Fruit fly (Drosophila melanogaster) whole organism, embryonic: ENCODE data around the gene raw.

Experiments
- Adf1 ChIP-seq: fragments of 200-800 bp; sonication (Bioruptor generic); IDR thresholded peaks from 2 replicates; pipeline ENCODE4 v1.3.6; 2022; ENCODE audit warnings: missing biosample characterization, missing genetic modification characterization
- CG10321 ChIP-seq: fragments of 200-800 bp; sonication (Bioruptor generic); IDR thresholded peaks from 2 replicates; pipeline ENCODE4 v1.3.6; 2022; ENCODE audit warnings: missing biosample characterization, missing genetic modification characterization
- CG10565 ChIP-seq: fragments of 200-800 bp; sonication (Bioruptor generic); optimal IDR thresholded peaks from 3 replicates; lab custom pipeline; 2016; ENCODE audit warnings: missing biosample characterization, mild to moderate bottlenecking, missing genetic modification characterization
- CG13624 ChIP-seq: fragments of 200-800 bp; sonication (Bioruptor generic); optimal IDR thresholded peaks from 2 replicates; lab custom pipeline; 2016; ENCODE audit warnings: missing biosample characterization, missing genetic modification characterization
- CG15514 ChIP-seq: fragments of 200-800 bp; sonication (Bioruptor generic); optimal IDR thresholded peaks from 3 replicates; lab custom pipeline; 2017; ENCODE audit warnings: missing biosample characterization, missing genetic modification characterization, mild to moderate bottlenecking, moderate library complexity, missing genetic modification reagents
- CG15696 ChIP-seq: fragments of 200-800 bp; sonication (Bioruptor generic); optimal IDR thresholded peaks from 2 replicates; lab custom pipeline; 2019; ENCODE audit warnings: missing biosample characterization, mild to moderate bottlenecking, missing genetic modification characterization, moderate library complexity
- CG16779 ChIP-seq: fragments of 200-800 bp; sonication (Bioruptor generic); IDR thresholded peaks from 2 replicates; pipeline ENCODE4 v1.3.6; 2022; ENCODE audit warnings: missing biosample characterization, missing genetic modification characterization
- CG17186 ChIP-seq: fragments of 200-800 bp; sonication (Bioruptor generic); optimal IDR thresholded peaks from 3 replicates; lab custom pipeline; 2017; ENCODE audit warnings: missing biosample characterization, missing genetic modification reagents, missing genetic modification characterization
- CG17385 ChIP-seq: fragments of 200-800 bp; sonication (Bioruptor generic); optimal IDR thresholded peaks from 3 replicates; lab custom pipeline; 2018; ENCODE audit warnings: missing biosample characterization, mild to moderate bottlenecking, missing genetic modification characterization
- CG1792 ChIP-seq: fragments of 200-800 bp; sonication (Bioruptor generic); optimal IDR thresholded peaks from 2 replicates; lab custom pipeline; 2016; ENCODE audit warnings: missing biosample characterization, missing genetic modification characterization
- CG30431 ChIP-seq: fragments of 200-800 bp; sonication (Bioruptor generic); optimal IDR thresholded peaks from 2 replicates; lab custom pipeline; 2017; ENCODE audit warnings: missing biosample characterization, missing genetic modification characterization
- CG31365 ChIP-seq: fragments of 200-800 bp; sonication (Bioruptor generic); optimal IDR thresholded peaks from 2 replicates; lab custom pipeline; 2018; ENCODE audit warnings: missing biosample characterization, mild to moderate bottlenecking, missing genetic modification characterization
- CG32772 ChIP-seq: fragments of 200-800 bp; sonication (Bioruptor generic); IDR thresholded peaks from 2 replicates; pipeline ENCODE4 v1.3.6; 2022; ENCODE audit warnings: missing biosample characterization, missing genetic modification characterization
- CG3407 ChIP-seq: fragments of 200-800 bp; sonication (Bioruptor generic); optimal IDR thresholded peaks from 2 replicates; lab custom pipeline; 2018; ENCODE audit warnings: missing biosample characterization, mild to moderate bottlenecking, missing genetic modification characterization
- CG4707 ChIP-seq: fragments of 200-800 bp; sonication (Bioruptor generic); optimal IDR thresholded peaks from 2 replicates; lab custom pipeline; 2018; ENCODE audit warnings: missing biosample characterization, mild to moderate bottlenecking, missing genetic modification characterization, moderate library complexity
- CG6683 ChIP-seq: fragments of 200-800 bp; sonication (Bioruptor generic); optimal IDR thresholded peaks from 2 replicates; lab custom pipeline; 2017; ENCODE audit warnings: missing biosample characterization, mild to moderate bottlenecking, missing genetic modification characterization, missing genetic modification reagents
- CG6689 ChIP-seq: fragments of 200-800 bp; sonication (Bioruptor generic); IDR thresholded peaks from 2 replicates; pipeline ENCODE4 v1.3.6; 2022; ENCODE audit warnings: missing biosample characterization, missing genetic modification characterization
- CG6813 ChIP-seq: fragments of 200-800 bp; sonication (Bioruptor generic); optimal IDR thresholded peaks from 2 replicates; lab custom pipeline; 2017; ENCODE audit warnings: missing biosample characterization, missing genetic modification characterization, mild to moderate bottlenecking, moderate library complexity, missing genetic modification reagents
- CG7745 ChIP-seq: fragments of 200-800 bp; sonication (Bioruptor generic); optimal IDR thresholded peaks from 2 replicates; lab custom pipeline; 2018; ENCODE audit warnings: missing biosample characterization, mild to moderate bottlenecking, missing genetic modification characterization, moderate library complexity
- CG7963 ChIP-seq: fragments of 200-800 bp; sonication (Bioruptor generic); IDR thresholded peaks from 3 replicates; pipeline ENCODE4 v1.3.6; 2022; ENCODE audit warnings: missing biosample characterization, missing genetic modification characterization; ENCODE audit not compliant: partially characterized antibody
- CG8089 ChIP-seq: fragments of 200-800 bp; sonication (Bioruptor generic); optimal IDR thresholded peaks from 3 replicates; lab custom pipeline; 2016; ENCODE audit warnings: missing biosample characterization, missing genetic modification characterization
- CG8290 ChIP-seq, 3 experiments: fragments of 200-800 bp; sonication (Bioruptor generic); optimal IDR thresholded peaks; 2 replicates each; lab custom pipeline; 2016 to 2019; ENCODE audit warnings: missing biosample characterization in 3 of 3, missing genetic modification characterization in 3 of 3, mild to moderate bottlenecking in 2 of 3, moderate library complexity in 1 of 3
- CHES-1-like ChIP-seq: fragments of 200-800 bp; sonication (Bioruptor generic); optimal IDR thresholded peaks from 2 replicates; lab custom pipeline; 2016; ENCODE audit warnings: missing biosample characterization, missing genetic modification characterization
- CTCF ChIP-seq: fragments of 200-800 bp; sonication (Bioruptor generic); optimal IDR thresholded peaks from 2 replicates; lab custom pipeline; 2017; ENCODE audit warnings: missing biosample characterization, mild to moderate bottlenecking, missing genetic modification characterization, moderate library complexity
- Dad ChIP-seq: fragments of 200-800 bp; sonication (Bioruptor generic); optimal IDR thresholded peaks from 3 replicates; lab custom pipeline; 2016; ENCODE audit warnings: missing biosample characterization, missing genetic modification characterization
- H15 ChIP-seq: fragments of 200-800 bp; sonication (Bioruptor generic); IDR thresholded peaks from 3 replicates; pipeline ENCODE4 v1.3.6; 2022; ENCODE audit warnings: missing biosample characterization, missing genetic modification characterization
- HmgZ ChIP-seq: fragments of 200-800 bp; sonication (Bioruptor generic); optimal IDR thresholded peaks from 2 replicates; lab custom pipeline; 2018; ENCODE audit warnings: missing biosample characterization, mild to moderate bottlenecking, missing genetic modification characterization
- MTF-1 ChIP-seq: fragments of 200-800 bp; sonication (Bioruptor generic); optimal IDR thresholded peaks from 2 replicates; lab custom pipeline; 2018; ENCODE audit warnings: missing biosample characterization, mild to moderate bottlenecking, missing genetic modification characterization, borderline replicate concordance
- Meics ChIP-seq: fragments of 200-800 bp; sonication (Bioruptor generic); optimal IDR thresholded peaks from 2 replicates; lab custom pipeline; 2017; ENCODE audit warnings: missing biosample characterization, mild to moderate bottlenecking, missing genetic modification characterization
- Rfx ChIP-seq: fragments of 200-800 bp; sonication (Bioruptor generic); IDR thresholded peaks from 2 replicates; pipeline ENCODE4 v1.3.6; 2022; ENCODE audit warnings: missing biosample characterization, missing genetic modification characterization
- ap ChIP-seq: fragments of 200-800 bp; sonication (Bioruptor generic); IDR thresholded peaks from 2 replicates; pipeline ENCODE4 v1.3.6; 2022; ENCODE audit warnings: missing biosample characterization, missing genetic modification characterization
- btn ChIP-seq: fragments of 200-800 bp; sonication (Bioruptor generic); optimal IDR thresholded peaks from 2 replicates; lab custom pipeline; 2016; ENCODE audit warnings: missing biosample characterization, missing genetic modification characterization
- danr ChIP-seq: fragments of 200-800 bp; sonication (Bioruptor generic); IDR thresholded peaks from 2 replicates; pipeline ENCODE4 v1.3.6; 2022; ENCODE audit warnings: missing biosample characterization, missing genetic modification characterization
- dimm ChIP-seq: fragments of 200-800 bp; sonication (Bioruptor generic); IDR thresholded peaks from 2 replicates; pipeline ENCODE4 v1.3.6; 2022; ENCODE audit warnings: missing biosample characterization, missing genetic modification characterization
- dmrt99B ChIP-seq: fragments of 200-800 bp; sonication (Bioruptor generic); optimal IDR thresholded peaks from 2 replicates; lab custom pipeline; 2018; ENCODE audit warnings: missing biosample characterization, mild to moderate bottlenecking, missing genetic modification characterization, moderate library complexity
- gcm2 ChIP-seq: fragments of 200-800 bp; sonication (Bioruptor generic); optimal IDR thresholded peaks from 2 replicates; lab custom pipeline; 2016; ENCODE audit warnings: missing biosample characterization, missing genetic modification characterization
- gfzf ChIP-seq: fragments of 200-800 bp; sonication (Bioruptor generic); optimal IDR thresholded peaks from 2 replicates; lab custom pipeline; 2016; ENCODE audit warnings: missing biosample characterization, mild to moderate bottlenecking, missing genetic modification characterization, moderate library complexity
- grau ChIP-seq: fragments of 200-800 bp; optimal IDR thresholded peaks from 3 replicates; lab custom pipeline; 2019; ENCODE audit warnings: missing biosample characterization, mild to moderate bottlenecking, missing genetic modification characterization, moderate library complexity
- jing ChIP-seq: fragments of 200-800 bp; sonication (Bioruptor generic); optimal IDR thresholded peaks from 2 replicates; lab custom pipeline; 2018; ENCODE audit warnings: missing biosample characterization, mild to moderate bottlenecking, missing genetic modification characterization
- lab ChIP-seq: fragments of 200-800 bp; sonication (Bioruptor generic); optimal IDR thresholded peaks from 3 replicates; lab custom pipeline; 2017; ENCODE audit warnings: missing biosample characterization, missing genetic modification characterization, mild to moderate bottlenecking, moderate library complexity, missing genetic modification reagents
- lmd ChIP-seq: fragments of 200-800 bp; sonication (Bioruptor generic); IDR thresholded peaks from 2 replicates; pipeline ENCODE4 v1.3.6; 2022; ENCODE audit warnings: missing biosample characterization, missing genetic modification characterization
- odd ChIP-seq: fragments of 200-800 bp; sonication (Bioruptor generic); optimal IDR thresholded peaks from 2 replicates; lab custom pipeline; 2017; ENCODE audit warnings: missing biosample characterization, mild to moderate bottlenecking, missing genetic modification characterization
- onecut ChIP-seq: fragments of 200-800 bp; sonication (Bioruptor generic); IDR thresholded peaks from 2 replicates; pipeline ENCODE4 v1.3.6; 2022; ENCODE audit warnings: missing biosample characterization, missing genetic modification characterization
- pb ChIP-seq: fragments of 200-800 bp; sonication (Bioruptor generic); optimal IDR thresholded peaks from 3 replicates; lab custom pipeline; 2016; ENCODE audit warnings: missing biosample characterization, missing genetic modification characterization
- pum ChIP-seq: fragments of 200-800 bp; sonication (Bioruptor generic); optimal IDR thresholded peaks from 2 replicates; lab custom pipeline; 2016; ENCODE audit warnings: missing biosample characterization, missing genetic modification characterization
- seq ChIP-seq: fragments of 200-800 bp; sonication (Bioruptor generic); IDR thresholded peaks from 2 replicates; pipeline ENCODE4 v1.3.6; 2022; ENCODE audit warnings: missing biosample characterization, missing genetic modification characterization
- shn ChIP-seq: fragments of 200-800 bp; sonication (Bioruptor generic); optimal IDR thresholded peaks from 3 replicates; lab custom pipeline; 2016; ENCODE audit warnings: missing biosample characterization, missing genetic modification characterization
- stwl ChIP-seq: fragments of 200-800 bp; sonication (Bioruptor generic); optimal IDR thresholded peaks from 3 replicates; lab custom pipeline; 2018; ENCODE audit warnings: missing biosample characterization, mild to moderate bottlenecking, missing genetic modification characterization, moderate library complexity
- tgo ChIP-seq: fragments of 200-800 bp; sonication (Bioruptor generic); IDR thresholded peaks from 3 replicates; pipeline ENCODE4 v1.3.6; 2022; ENCODE audit warnings: missing biosample characterization, missing genetic modification characterization
- trh ChIP-seq: fragments of 200-800 bp; sonication (Bioruptor generic); optimal IDR thresholded peaks from 2 replicates; lab custom pipeline; 2016; ENCODE audit warnings: missing biosample characterization, missing genetic modification characterization
- zfh1 ChIP-seq: fragments of 200-800 bp; sonication (Bioruptor generic); IDR thresholded peaks from 3 replicates; pipeline ENCODE4 v1.3.6; 2022; ENCODE audit warnings: missing biosample characterization, missing genetic modification characterization

Gene raw

dm6 chr2L:8699895-8700314 is 40.6 kb downstream of the raw start (continued):
- TF ChIP-seq zfh1 (0 out of 3 replicates have a peak, but pooled peaks have one; percentile 16), trh (GFP tag; lab: Kevin White, UChicago) (no peak), gfzf (GFP tag; lab: Kevin White, UChicago) (no peak), dimm (GFP tag; lab: Robert Waterston, UW) (no peak), ap (GFP tag; lab: Robert Waterston, UW) (no peak), CG17186 (GFP tag; lab: Kevin White, UChicago) (no peak), CG6813 (peak; percentile 55), shn (no peak), seq (GFP tag; lab: Robert Waterston, UW) (peak; percentile 51; the same call in 1 of the 2 replicates), lmd (GFP tag; lab: Robert Waterston, UW) (no peak), CG30431 (GFP tag; lab: Kevin White, UChicago) (no peak), CG15514 (GFP tag; lab: Kevin White, UChicago) (peak; percentile 34), Meics (GFP tag; lab: Kevin White, UChicago) (peak; percentile 54), onecut (GFP tag; lab: Robert Waterston, UW) (peak; percentile 43; the same call in 1 of the 2 replicates), CTCF (peak; percentile 15), CG32772 (GFP tag; lab: Robert Waterston, UW) (no peak), CG3407 (peak; percentile 72), CG10321 (no peak), CG15696 (tag; lab: Kevin White, UChicago) (no peak), CG7745 (no peak), danr (no peak), H15 (GFP tag; lab: Robert Waterston, UW) (no peak), lab (GFP tag; lab: Kevin White, UChicago) (peak; percentile 79), stwl (tag; lab: Kevin White, UChicago) (no peak), CG6683 (GFP tag; lab: Kevin White, UChicago) (peak; percentile 16), CG13624 (GFP tag; lab: Kevin White, UChicago) (no peak), CG4707 (GFP tag; lab: Kevin White, UChicago) (peak; percentile 67), Rfx (GFP tag; lab: Robert Waterston, UW) (peak; percentile 46; the same call in 1 of the 2 replicates), odd (peak; percentile 67), CG10565 (GFP tag; lab: Kevin White, UChicago) (no peak), CG16779 (GFP tag; lab: Robert Waterston, UW) (no peak), MTF-1 (GFP tag; lab: Kevin White, UChicago) (peak; percentile 63), grau (tag; lab: Kevin White, UChicago) (peak; percentile 35), tgo (no peak), CG17385 (GFP tag; lab: Kevin White, UChicago) (peak; percentile 65), CG8290 (GFP tag; optimal IDR thresholded peaks at IDR 0.05; lab: Kevin White, UChicago) (no peak), CG8290 (tag; optimal IDR thresholded peaks at IDR 0.05; lab: Kevin White, UChicago) (peak in 1 of 2 experiments; percentile 40), btn (no peak), dmrt99B (tag; lab: Kevin White, UChicago) (peak; percentile 19), gcm2 (GFP tag; lab: Kevin White, UChicago) (no peak), pb (GFP tag; lab: Kevin White, UChicago) (no peak), CG31365 (peak; percentile 29), CG8089 (GFP tag; lab: Kevin White, UChicago) (no peak), CG6689 (GFP tag; lab: Robert Waterston, UW) (0 out of 2 replicates have a peak, but pooled peaks have one; percentile 12), jing (GFP tag; lab: Kevin White, UChicago) (no peak), CG1792 (GFP tag; lab: Kevin White, UChicago) (no peak), Dad (GFP tag; lab: Kevin White, UChicago) (no peak), HmgZ (tag; lab: Kevin White, UChicago) (peak; percentile 67), Adf1 (GFP tag; lab: Robert Waterston, UW) (peak; percentile 55), pum (GFP tag; lab: Kevin White, UChicago) (no peak), CHES-1-like (GFP tag; lab: Kevin White, UChicago) (no peak), CG7963 (no peak)
